Worm (Caenorhabditis elegans) whole organism, late embryonic: Measurements from ENCODE around the gene C36A4.10.

Source experiments
- ama-1 ChIP-seq: fragments of 150-350 bp; optimal IDR thresholded peaks from 2 replicates; lab custom pipeline; 2014
- ceh-22 ChIP-seq: sonication (generic microtip); optimal IDR thresholded peaks from 2 replicates; lab custom pipeline; 2017; ENCODE audit warnings: missing biosample characterization, missing genetic modification characterization
- fkh-10 ChIP-seq: fragments of 150-350 bp; optimal IDR thresholded peaks from 2 replicates; lab custom pipeline; 2014; ENCODE audit warnings: missing biosample characterization, missing genetic modification reagents, missing genetic modification characterization
- hlh-6 ChIP-seq: sonication (generic microtip); optimal IDR thresholded peaks from 2 replicates; lab custom pipeline; 2016; ENCODE audit warnings: missing genotype, missing genetic modification characterization, missing compliant biosample characterization
- lim-6 ChIP-seq: sonication (generic microtip); optimal IDR thresholded peaks from 2 replicates; lab custom pipeline; 2016; ENCODE audit warnings: missing genetic modification characterization, missing compliant biosample characterization
- nhr-11 ChIP-seq: fragments of 150-350 bp; optimal IDR thresholded peaks from 2 replicates; lab custom pipeline; 2014; ENCODE audit warnings: missing biosample characterization, missing genetic modification characterization
- pros-1 ChIP-seq: fragments of 150-350 bp; optimal IDR thresholded peaks from 2 replicates; lab custom pipeline; 2014; ENCODE audit warnings: missing biosample characterization, missing genetic modification reagents, missing genetic modification characterization
- unc-86 ChIP-seq: sonication (generic microtip); optimal IDR thresholded peaks from 2 replicates; lab custom pipeline; 2016; ENCODE audit warnings: missing genetic modification characterization, missing compliant biosample characterization

DNA sequence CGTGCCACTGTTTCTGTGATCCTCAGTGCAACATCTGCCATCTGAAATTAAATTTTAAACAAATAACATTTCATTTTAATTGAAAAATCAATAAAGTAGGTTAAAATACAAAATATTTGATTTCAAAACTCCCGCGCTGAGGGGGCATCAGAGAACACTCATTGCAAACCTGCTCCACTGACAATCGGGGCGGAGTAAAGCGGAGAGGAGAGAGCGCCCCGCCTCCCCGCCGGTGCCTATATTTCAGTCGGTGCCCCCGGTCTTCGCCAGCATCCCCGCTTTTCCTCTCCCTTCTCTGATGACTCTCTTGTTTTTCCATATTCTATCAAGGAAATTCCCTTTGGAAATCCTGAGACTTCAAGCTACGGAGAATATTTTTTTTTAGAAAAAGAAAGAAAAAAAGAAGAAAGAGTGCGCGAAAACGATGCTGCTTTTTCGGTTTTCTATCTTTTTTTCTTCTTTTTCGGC is 31.7 kb upstream of the C36A4.10 start, which contains the start of gene brc-1:
- no peak for TF ChIP-seq ceh-22
- peak; percentile 13 for TF ChIP-seq fkh-10 (GFP tag; lab: Kevin White, UChicago)
- TF ChIP-seq unc-86 = peak; percentile 50
- peak; percentile 77 for TF ChIP-seq pros-1 (tag; lab: Kevin White, UChicago)
- no peak for TF ChIP-seq ama-1 (lab: Kevin White, UChicago)
- no peak for TF ChIP-seq nhr-11 (tag; lab: Kevin White, UChicago)
- no peak for TF ChIP-seq lim-6 (tag; lab: Kevin White, UChicago)
- TF ChIP-seq hlh-6 (tag; lab: Kevin White, UChicago) = no peak
